Worm (Caenorhabditis elegans): ENCODE measurements around the gene mrpl-20.

The mrpl-20 gene

DNA sequence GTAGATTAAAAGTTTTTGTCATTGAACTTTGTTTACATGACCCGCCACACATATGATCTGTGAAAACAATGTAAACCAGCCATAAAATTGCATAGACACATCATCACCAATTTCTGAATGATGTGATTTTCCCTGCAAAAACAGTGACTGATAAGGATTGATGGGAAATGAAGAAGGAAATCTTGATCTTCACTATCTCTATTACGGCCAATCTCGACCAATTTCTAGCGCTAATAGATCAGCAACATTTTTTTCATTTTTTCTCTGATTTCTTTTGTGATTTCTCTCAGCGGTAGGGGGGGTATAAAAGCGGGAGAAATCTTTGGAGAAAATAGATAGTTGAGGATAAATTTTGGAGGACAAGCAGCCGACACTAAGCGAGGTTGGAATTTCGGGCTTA is 40.8 kb upstream of the mrpl-20 start:
- no peak for TF ChIP-seq efl-1 (optimal IDR thresholded peaks at IDR 0.05)
- no peak for TF ChIP-seq efl-1 (GFP tag; optimal IDR thresholded peaks at IDR 0.05 in 1 of 2)
- peak in 2 of 6 experiments; percentile 11 to 83 for TF ChIP-seq elt-3 (tag; optimal IDR thresholded peaks at IDR 0.05)
- peak; percentile 86 for TF ChIP-seq blmp-1 (tag; optimal IDR thresholded peaks at IDR 0.05)
- no peak for TF ChIP-seq swsn-7 (tag; optimal IDR thresholded peaks at IDR 0.05)
- peak; percentile 22 for TF ChIP-seq snpc-4 (tag; optimal IDR thresholded peaks at IDR 0.05)
- TF ChIP-seq lin-13 (GFP tag; optimal IDR thresholded peaks at IDR 0.05), result no peak
- no peak for TF ChIP-seq nhr-237 (tag; optimal IDR thresholded peaks at IDR 0.05)
- peak; percentile 83 for TF ChIP-seq nhr-85 (tag)
- TF ChIP-seq mdl-1 (tag; optimal IDR thresholded peaks at IDR 0.05), result no peak
- TF ChIP-seq C04F5.9 (tag; optimal IDR thresholded peaks at IDR 0.05), result no peak
- TF ChIP-seq nhr-71 (tag; optimal IDR thresholded peaks at IDR 0.05), result peak; percentile 3
- TF ChIP-seq fkh-8 (tag; optimal IDR thresholded peaks at IDR 0.05), result no peak
- TF ChIP-seq ets-5 (GFP tag; IDR thresholded peaks at IDR 0.05), result no peak

DNA sequence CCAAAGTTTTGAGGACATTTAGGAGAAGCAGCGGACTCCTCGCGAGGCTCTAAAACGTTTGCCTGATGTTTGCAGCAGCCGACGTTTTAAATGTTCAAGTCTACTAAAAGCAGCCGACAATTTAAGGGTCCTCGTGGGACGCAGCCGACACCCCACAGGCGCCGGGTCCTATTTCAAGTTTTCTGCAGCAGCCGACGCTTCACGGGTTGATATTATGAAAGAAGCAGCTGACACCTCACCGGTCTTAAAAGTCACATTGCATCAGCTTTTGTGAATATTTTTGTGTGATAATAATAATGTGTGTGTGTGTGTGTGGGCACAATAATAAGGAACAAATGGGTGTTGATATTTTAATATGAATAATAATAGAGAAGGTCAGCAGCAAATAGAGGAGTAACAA is 40.1 kb upstream of the mrpl-20 start:
- peak; percentile 36 for TF ChIP-seq snpc-4 (tag; optimal IDR thresholded peaks at IDR 0.05)
- no peak for TF ChIP-seq ama-1 (optimal IDR thresholded peaks at IDR 0.05)

DNA sequence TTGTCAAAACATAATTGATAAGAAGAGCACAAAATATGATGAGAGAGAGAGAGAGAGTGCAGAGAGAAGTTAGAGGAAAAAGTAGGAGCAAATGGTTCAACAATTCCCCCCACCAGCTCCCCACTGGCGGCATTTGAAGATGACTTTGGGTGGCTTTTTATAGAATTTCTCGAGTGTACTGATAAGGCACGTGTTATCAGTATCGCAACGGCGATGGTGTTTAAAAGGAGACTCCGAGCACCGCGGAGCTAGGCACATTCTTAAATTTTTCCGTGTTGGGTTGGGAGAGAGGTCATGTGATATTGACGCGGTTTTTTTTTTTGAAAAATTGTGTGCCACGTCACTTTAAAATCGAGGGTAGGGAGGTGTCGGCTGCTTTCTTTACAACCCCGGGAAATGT is 39.5 kb upstream of the mrpl-20 start:
- peak; percentile 33 for TF ChIP-seq nhr-71 (tag; optimal IDR thresholded peaks at IDR 0.05)
- peak in 1 of 2 experiments; percentile 52 for TF ChIP-seq lin-35 (GFP tag; optimal IDR thresholded peaks at IDR 0.05)
- TF ChIP-seq lin-15B (tag; optimal IDR thresholded peaks at IDR 0.05), result no peak
- no peak for TF ChIP-seq aly-2 (tag; optimal IDR thresholded peaks at IDR 0.05)
- peak; percentile 23 for TF ChIP-seq pqm-1 (tag; optimal IDR thresholded peaks at IDR 0.05)
- TF ChIP-seq ets-5 (GFP tag; IDR thresholded peaks at IDR 0.05), result no peak
- peak; percentile 62 for TF ChIP-seq nhr-90 (tag; optimal IDR thresholded peaks at IDR 0.05; ENCODE audit: poor library complexity)
- TF ChIP-seq mdl-1 (tag; optimal IDR thresholded peaks at IDR 0.05), result peak in 1 of 2 experiments; percentile 46
- peak; percentile 18 for TF ChIP-seq tlp-1 (tag; optimal IDR thresholded peaks at IDR 0.05)
- TF ChIP-seq sox-4 (tag; optimal IDR thresholded peaks at IDR 0.05), result no peak
- peak; percentile 33 for TF ChIP-seq snpc-4 (tag; optimal IDR thresholded peaks at IDR 0.05)
- peak; percentile 99 for TF ChIP-seq elt-2 (tag; optimal IDR thresholded peaks at IDR 0.05)
- TF ChIP-seq nhr-20 (tag; optimal IDR thresholded peaks at IDR 0.05), result peak; percentile 14
- TF ChIP-seq lsy-2 (tag; optimal IDR thresholded peaks at IDR 0.05), result peak in 1 of 2 experiments; percentile 21

DNA sequence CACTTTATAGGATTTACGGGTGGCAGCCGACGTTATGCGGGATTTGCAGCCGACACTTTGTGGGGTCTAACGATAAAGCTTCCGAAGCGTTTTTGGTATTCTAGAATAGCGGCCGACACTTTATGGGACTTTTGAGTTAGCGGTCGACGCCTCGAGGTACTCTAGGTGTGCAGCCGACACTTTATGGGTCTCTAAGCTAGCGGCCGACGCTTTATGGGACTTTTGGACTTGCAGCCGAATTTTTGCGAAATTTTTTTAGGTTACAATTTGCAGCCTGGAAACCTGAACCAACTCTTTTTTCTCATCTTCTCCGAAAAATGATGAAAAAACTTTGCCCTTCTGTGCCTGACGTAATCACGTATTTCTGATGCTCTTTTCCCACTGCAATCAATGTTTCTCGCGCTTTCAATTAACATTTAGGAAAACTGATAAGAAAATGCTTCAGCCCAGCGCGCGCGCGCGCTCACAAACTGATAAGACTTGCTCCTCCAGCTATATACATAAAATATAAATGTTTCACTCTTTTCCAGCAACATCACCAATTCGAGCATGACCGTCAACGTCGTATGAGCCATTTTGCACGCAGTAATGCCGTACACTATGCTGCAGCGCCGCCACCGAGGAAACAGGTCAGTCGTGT is 38.8 kb upstream of the mrpl-20 start:
- TF ChIP-seq swsn-7 (tag; optimal IDR thresholded peaks at IDR 0.05) (no peak), pqm-1 (tag; optimal IDR thresholded peaks at IDR 0.05) (peak; percentile 17), elt-2 (tag; optimal IDR thresholded peaks at IDR 0.05) (peak; percentile 89), mdl-1 (tag; optimal IDR thresholded peaks at IDR 0.05) (peak in 1 of 2 experiments; percentile 46), efl-1 (optimal IDR thresholded peaks at IDR 0.05) (no peak), efl-1 (GFP tag; optimal IDR thresholded peaks at IDR 0.05 in 1 of 2) (peak in 1 of 2 experiments; percentile 70), hpl-2 (GFP tag; optimal IDR thresholded peaks at IDR 0.05) (no peak), pax-3 (tag; optimal IDR thresholded peaks at IDR 0.05) (peak; percentile 27), jun-1 (tag; optimal IDR thresholded peaks at IDR 0.05) (peak; percentile 25), lin-35 (GFP tag; optimal IDR thresholded peaks at IDR 0.05) (peak in 1 of 2 experiments; percentile 22), nhr-71 (tag; optimal IDR thresholded peaks at IDR 0.05) (peak; percentile 16), lin-15B (tag; optimal IDR thresholded peaks at IDR 0.05) (no peak)

DNA sequence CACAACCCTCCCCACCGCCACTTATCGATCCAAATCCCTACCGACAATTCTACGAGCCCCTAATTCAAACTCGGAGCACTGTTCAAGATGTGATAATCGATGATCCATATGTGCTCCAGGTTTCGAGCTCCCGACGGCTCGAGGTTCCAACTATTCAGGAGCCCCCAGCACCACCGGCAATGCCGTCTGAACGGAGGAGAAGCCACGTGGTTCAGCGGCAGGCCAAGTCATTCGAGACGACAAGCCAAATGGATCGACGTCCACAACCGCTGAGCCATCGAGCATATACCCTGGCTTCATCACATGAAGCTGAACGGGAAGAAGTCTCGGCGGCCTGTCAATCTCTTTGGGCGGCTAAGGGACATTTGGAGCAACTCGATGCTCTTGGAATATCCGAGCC is 37.5 kb upstream of the mrpl-20 start:
- TF ChIP-seq sup-37 (GFP tag; optimal IDR thresholded peaks at IDR 0.05), result no peak
- no peak for TF ChIP-seq unc-98 (GFP tag; IDR thresholded peaks at IDR 0.05)
- no peak for TF ChIP-seq sox-4 (tag; optimal IDR thresholded peaks at IDR 0.05)
- no peak for TF ChIP-seq snpc-4 (tag; optimal IDR thresholded peaks at IDR 0.05)
- no peak for TF ChIP-seq vab-15 (tag; optimal IDR thresholded peaks at IDR 0.05)
- TF ChIP-seq elt-2 (tag; optimal IDR thresholded peaks at IDR 0.05), result no peak
- TF ChIP-seq unc-86 (tag; optimal IDR thresholded peaks at IDR 0.05), result no peak
- TF ChIP-seq alr-1 (tag; optimal IDR thresholded peaks at IDR 0.05; ENCODE audit: borderline replicate concordance), result no peak
- no peak for TF ChIP-seq nhr-71 (tag; optimal IDR thresholded peaks at IDR 0.05)
- no peak for TF ChIP-seq tbx-2 (tag; optimal IDR thresholded peaks at IDR 0.05)
- TF ChIP-seq nhr-11 (tag; optimal IDR thresholded peaks at IDR 0.05), result no peak
- no peak for TF ChIP-seq nhr-28 (tag; optimal IDR thresholded peaks at IDR 0.05)
- no peak for TF ChIP-seq isw-1 (GFP tag; IDR thresholded peaks at IDR 0.05)

Measured in whole organism, L1 larva.